Worm (Caenorhabditis elegans) whole organism, mixed stage, embryonic: ENCODE measurements around the gene his-17.

Source experiments
- nhr-12 ChIP-seq: fragments of 150-350 bp; optimal IDR thresholded peaks from 2 replicates; lab custom pipeline; 2014; ENCODE audit warnings: missing biosample characterization, missing genetic modification characterization
- snpc-4 ChIP-seq: fragments of 150-350 bp; optimal IDR thresholded peaks from 2 replicates; lab custom pipeline; 2014; ENCODE audit warnings: missing biosample characterization, missing genetic modification characterization

DNA sequence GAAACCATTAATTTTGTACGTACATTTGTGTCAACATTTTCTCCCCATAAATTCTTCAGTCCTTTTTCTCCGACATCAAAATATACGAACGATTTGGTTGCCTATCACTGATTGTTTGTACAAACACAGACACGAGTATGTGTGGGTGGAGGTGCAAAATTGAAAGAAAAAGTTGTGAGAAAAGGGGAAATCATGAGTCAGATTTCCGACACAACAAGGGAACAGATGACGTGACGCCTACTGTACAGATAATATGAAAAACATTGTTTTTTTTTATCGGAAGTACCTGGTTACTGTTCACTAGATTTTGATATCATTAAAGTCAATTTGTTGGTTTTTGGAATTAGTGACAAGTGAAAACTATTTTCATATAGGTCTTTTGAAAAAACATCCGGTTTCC is 36.5 kb upstream of the his-17 start:
- TF ChIP-seq snpc-4 (tag; lab: Kevin White, UChicago) = no peak
- no peak for TF ChIP-seq nhr-12 (tag; lab: Kevin White, UChicago)
